Fruit fly (Drosophila melanogaster) whole organism, embryonic: ENCODE results near the gene Best4.
A peak's percentile ranks its signal among the peaks of the same experiment; 100 is the strongest.

ENCODE experiments used
- Atf3 ChIP-seq: fragments of 200-800 bp; sonication (Bioruptor generic); optimal IDR thresholded peaks from 3 replicates; lab custom pipeline; 2016; ENCODE audit warnings: missing biosample characterization, missing genetic modification characterization
- Awh ChIP-seq: fragments of 200-800 bp; sonication (Bioruptor generic); IDR thresholded peaks from 2 replicates; pipeline ENCODE4, ENCODE4 v1.3.6; 2022; ENCODE audit warnings: missing biosample characterization, missing genetic modification characterization
- B-H1 ChIP-seq: fragments of 200-800 bp; sonication (Bioruptor generic); IDR thresholded peaks from 3 replicates; pipeline ENCODE4 v1.3.6; 2022; ENCODE audit warnings: missing biosample characterization, missing genetic modification characterization
- Blimp-1 ChIP-seq: fragments of 200-800 bp; sonication (Bioruptor generic); optimal IDR thresholded peaks from 3 replicates; lab custom pipeline; 2018; ENCODE audit warnings: missing biosample characterization, missing genetic modification characterization, mild to moderate bottlenecking, moderate library complexity, missing genetic modification reagents
- CG10267 ChIP-seq: fragments of 200-800 bp; sonication (Bioruptor generic); optimal IDR thresholded peaks from 2 replicates; lab custom pipeline; 2018; ENCODE audit warnings: missing biosample characterization, mild to moderate bottlenecking, missing genetic modification characterization, moderate library complexity
- CG11398 ChIP-seq: fragments of 200-800 bp; sonication (Bioruptor generic); optimal IDR thresholded peaks from 2 replicates; lab custom pipeline; 2016; ENCODE audit warnings: missing biosample characterization, missing genetic modification characterization
- CG11695 ChIP-seq: fragments of 200-800 bp; sonication (Bioruptor generic); IDR thresholded peaks from 3 replicates; pipeline ENCODE4 v1.3.6; 2022; ENCODE audit warnings: missing biosample characterization, missing genetic modification characterization
- CG11696 ChIP-seq: fragments of 200-800 bp; sonication (Bioruptor generic); IDR thresholded peaks from 2 replicates; pipeline ENCODE4 v1.3.6; 2022; ENCODE audit warnings: missing biosample characterization, missing genetic modification characterization
- CG11723 ChIP-seq: fragments of 200-800 bp; sonication (Bioruptor generic); optimal IDR thresholded peaks from 2 replicates; lab custom pipeline; 2017; ENCODE audit warnings: missing biosample characterization, mild to moderate bottlenecking, missing genetic modification characterization
- CG12155 ChIP-seq: fragments of 200-800 bp; sonication (Bioruptor generic); optimal IDR thresholded peaks from 3 replicates; lab custom pipeline; 2016; ENCODE audit warnings: missing biosample characterization, missing genetic modification characterization
- CG14710 ChIP-seq: fragments of 200-800 bp; sonication (Bioruptor generic); optimal IDR thresholded peaks from 3 replicates; lab custom pipeline; 2019; ENCODE audit warnings: missing biosample characterization, mild to moderate bottlenecking, missing genetic modification characterization, moderate library complexity
- CG15011 ChIP-seq: fragments of 200-800 bp; sonication (Bioruptor generic); optimal IDR thresholded peaks from 3 replicates; lab custom pipeline; 2018; ENCODE audit warnings: missing biosample characterization, mild to moderate bottlenecking, missing genetic modification characterization
- CG16779 ChIP-seq: fragments of 200-800 bp; sonication (Bioruptor generic); IDR thresholded peaks from 2 replicates; pipeline ENCODE4 v1.3.6; 2022; ENCODE audit warnings: missing biosample characterization, missing genetic modification characterization
- CG1792 ChIP-seq: fragments of 200-800 bp; sonication (Bioruptor generic); optimal IDR thresholded peaks from 2 replicates; lab custom pipeline; 2016; ENCODE audit warnings: missing biosample characterization, missing genetic modification characterization
- CG18619 ChIP-seq: fragments of 200-800 bp; sonication (Bioruptor generic); optimal IDR thresholded peaks from 3 replicates; lab custom pipeline; 2017; ENCODE audit warnings: missing biosample characterization, mild to moderate bottlenecking, missing genetic modification characterization
- CG30403 ChIP-seq: fragments of 200-800 bp; sonication (Bioruptor generic); optimal IDR thresholded peaks from 3 replicates; lab custom pipeline; 2016; ENCODE audit warnings: missing biosample characterization, missing genetic modification characterization
- CG30431 ChIP-seq: fragments of 200-800 bp; sonication (Bioruptor generic); optimal IDR thresholded peaks from 2 replicates; lab custom pipeline; 2017; ENCODE audit warnings: missing biosample characterization, missing genetic modification characterization
- CG31365 ChIP-seq: fragments of 200-800 bp; sonication (Bioruptor generic); optimal IDR thresholded peaks from 2 replicates; lab custom pipeline; 2018; ENCODE audit warnings: missing biosample characterization, mild to moderate bottlenecking, missing genetic modification characterization
- CG3838 ChIP-seq: fragments of 200-800 bp; sonication (Bioruptor generic); optimal IDR thresholded peaks from 3 replicates; lab custom pipeline; 2016; ENCODE audit warnings: missing biosample characterization, missing genetic modification characterization
- CG4282 ChIP-seq: fragments of 200-800 bp; sonication (Bioruptor generic); optimal IDR thresholded peaks from 2 replicates; lab custom pipeline; 2016; ENCODE audit warnings: missing biosample characterization, missing genetic modification characterization
- CG6683 ChIP-seq: fragments of 200-800 bp; sonication (Bioruptor generic); optimal IDR thresholded peaks from 2 replicates; lab custom pipeline; 2017; ENCODE audit warnings: missing biosample characterization, mild to moderate bottlenecking, missing genetic modification characterization, missing genetic modification reagents
- CG7372 ChIP-seq: fragments of 200-800 bp; sonication (Bioruptor generic); IDR thresholded peaks from 2 replicates; pipeline ENCODE4 v1.3.6; 2022; ENCODE audit warnings: missing biosample characterization, missing genetic modification characterization
- CG8281 ChIP-seq: fragments of 200-800 bp; sonication (Bioruptor generic); optimal IDR thresholded peaks from 2 replicates; lab custom pipeline; 2018; ENCODE audit warnings: missing biosample characterization, mild to moderate bottlenecking, missing genetic modification characterization, moderate library complexity
- CG8478 ChIP-seq: fragments of >200 bp; optimal IDR thresholded peaks from 2 replicates; lab custom pipeline; 2018
- CG9932 ChIP-seq: fragments of 200-800 bp; sonication (Bioruptor generic); IDR thresholded peaks from 2 replicates; pipeline ENCODE4 v1.3.6; 2022; ENCODE audit warnings: missing biosample characterization, missing genetic modification characterization
- D ChIP-seq, 2 experiments: fragments of 200-800 bp in 1 of 2; fragments of >200 bp in 1 of 2; sonication (Bioruptor generic) in 1 of 2; optimal IDR thresholded peaks; 2 replicates in 1 of 2; 3 replicates in 1 of 2; lab custom pipeline; 2017; ENCODE audit warnings: mild to moderate bottlenecking in 1 of 2, missing biosample characterization in 1 of 2, missing genetic modification characterization in 1 of 2, missing genetic modification reagents in 1 of 2
- Gug ChIP-seq: fragments of 200-800 bp; sonication (Bioruptor generic); IDR thresholded peaks from 4 replicates; pipeline ENCODE4 v1.3.6; 2022; ENCODE audit warnings: missing biosample characterization, missing genetic modification characterization
- HLHmδ ChIP-seq: fragments of 200-800 bp; sonication (Bioruptor generic); optimal IDR thresholded peaks from 2 replicates; lab custom pipeline; 2018; ENCODE audit warnings: missing biosample characterization, mild to moderate bottlenecking, missing genetic modification characterization, moderate library complexity
- Lpt ChIP-seq: fragments of >200 bp; optimal IDR thresholded peaks from 2 replicates; lab custom pipeline; 2018; ENCODE audit warnings: missing biosample characterization, missing genetic modification characterization
- Mes4 ChIP-seq: fragments of 200-800 bp; sonication (Bioruptor generic); optimal IDR thresholded peaks from 2 replicates; lab custom pipeline; 2016; ENCODE audit warnings: missing biosample characterization, missing genetic modification characterization
- Pdp1 ChIP-seq, 2 experiments: fragments of 200-800 bp; sonication (Bioruptor generic); optimal IDR thresholded peaks; 3 replicates each; lab custom pipeline; 2016; ENCODE audit warnings: missing biosample characterization in 2 of 2, missing genetic modification characterization in 2 of 2, mild to moderate bottlenecking in 1 of 2, moderate library complexity in 1 of 2
- Rfx ChIP-seq: fragments of 200-800 bp; sonication (Bioruptor generic); IDR thresholded peaks from 2 replicates; pipeline ENCODE4 v1.3.6; 2022; ENCODE audit warnings: missing biosample characterization, missing genetic modification characterization
- Six4 ChIP-seq: fragments of 200-800 bp; sonication (Bioruptor generic); optimal IDR thresholded peaks from 2 replicates; lab custom pipeline; 2016; ENCODE audit warnings: missing biosample characterization, missing genetic modification characterization
- Taf1 ChIP-seq: fragments of 200-800 bp; sonication (Bioruptor generic); IDR thresholded peaks from 2 replicates; pipeline ENCODE4 v1.3.6; 2022; ENCODE audit warnings: missing biosample characterization, missing genetic modification characterization
- ab ChIP-seq: fragments of 200-800 bp; sonication (Bioruptor generic); optimal IDR thresholded peaks from 2 replicates; lab custom pipeline; 2016; ENCODE audit warnings: missing biosample characterization, missing genetic modification characterization
- amos ChIP-seq: fragments of 200-800 bp; sonication (Bioruptor generic); IDR thresholded peaks from 2 replicates; pipeline ENCODE4 v1.3.6; 2022; ENCODE audit warnings: missing biosample characterization, missing genetic modification characterization; ENCODE audit not compliant: partially characterized antibody
- az2 ChIP-seq: fragments of 200-800 bp; sonication (Bioruptor generic); optimal IDR thresholded peaks from 3 replicates; lab custom pipeline; 2016; ENCODE audit warnings: missing biosample characterization, missing genetic modification characterization
- cato ChIP-seq: fragments of 200-800 bp; sonication (Bioruptor generic); optimal IDR thresholded peaks from 2 replicates; lab custom pipeline; 2016; ENCODE audit warnings: missing biosample characterization, missing genetic modification characterization, borderline replicate concordance
- chn ChIP-seq: fragments of 200-800 bp; sonication (Bioruptor generic); optimal IDR thresholded peaks from 2 replicates; lab custom pipeline; 2016; ENCODE audit warnings: missing biosample characterization, missing genetic modification characterization
- dmrt99B ChIP-seq: fragments of 200-800 bp; sonication (Bioruptor generic); optimal IDR thresholded peaks from 2 replicates; lab custom pipeline; 2018; ENCODE audit warnings: missing biosample characterization, mild to moderate bottlenecking, missing genetic modification characterization, moderate library complexity
- ems ChIP-seq: fragments of 200-800 bp; sonication (Bioruptor generic); optimal IDR thresholded peaks from 3 replicates; lab custom pipeline; 2016; ENCODE audit warnings: missing biosample characterization, missing genetic modification characterization
- gfzf ChIP-seq: fragments of 200-800 bp; sonication (Bioruptor generic); optimal IDR thresholded peaks from 2 replicates; lab custom pipeline; 2016; ENCODE audit warnings: missing biosample characterization, mild to moderate bottlenecking, missing genetic modification characterization, moderate library complexity
- hb ChIP-seq: fragments of 200-800 bp; sonication (Bioruptor generic); IDR thresholded peaks from 3 replicates; pipeline ENCODE4 v1.3.6; 2022; ENCODE audit warnings: missing biosample characterization, missing genetic modification characterization; ENCODE audit not compliant: partially characterized antibody
- otp ChIP-seq: fragments of 200-800 bp; sonication (Bioruptor generic); IDR thresholded peaks from 3 replicates; pipeline ENCODE4, ENCODE4 v1.3.6; 2022; ENCODE audit warnings: missing biosample characterization, missing genetic modification characterization
- phol ChIP-seq: fragments of 200-800 bp; sonication (Bioruptor generic); optimal IDR thresholded peaks from 3 replicates; lab custom pipeline; 2018; ENCODE audit warnings: missing biosample characterization, mild to moderate bottlenecking, missing genetic modification characterization, moderate library complexity
- prd ChIP-seq, 3 experiments: fragments of >200 bp in 2 of 3; fragments of 200-800 bp in 1 of 3; sonication (Bioruptor generic) in 1 of 3; optimal IDR thresholded peaks in 2 of 3; IDR thresholded peaks in 1 of 3; 2 replicates in 2 of 3; 3 replicates in 1 of 3; pipeline versions ENCODE4 v1.3.6 to Lab custom; 2017 to 2022; ENCODE audit warnings: missing biosample characterization in 1 of 3, missing genetic modification characterization in 1 of 3
- sens ChIP-seq: fragments of 200-800 bp; sonication (Bioruptor generic); peaks from one replicate; lab custom pipeline; 2016; ENCODE audit warnings: missing biosample characterization, missing genetic modification characterization
- ttk ChIP-seq: fragments of 200-800 bp; sonication (Bioruptor generic); IDR thresholded peaks from 2 replicates; pipeline ENCODE4 v2.1.2; 2022; ENCODE audit warnings: missing biosample characterization, missing genetic modification characterization
- unpg ChIP-seq: fragments of 200-800 bp; sonication (Bioruptor generic); optimal IDR thresholded peaks from 3 replicates; lab custom pipeline; 2018; ENCODE audit warnings: missing biosample characterization, mild to moderate bottlenecking, missing genetic modification characterization, moderate library complexity
- zf30C ChIP-seq: fragments of 200-800 bp; sonication (Bioruptor generic); optimal IDR thresholded peaks from 3 replicates; lab custom pipeline; 2018; ENCODE audit warnings: missing biosample characterization, mild to moderate bottlenecking, missing genetic modification characterization

The Best4 gene

DNA sequence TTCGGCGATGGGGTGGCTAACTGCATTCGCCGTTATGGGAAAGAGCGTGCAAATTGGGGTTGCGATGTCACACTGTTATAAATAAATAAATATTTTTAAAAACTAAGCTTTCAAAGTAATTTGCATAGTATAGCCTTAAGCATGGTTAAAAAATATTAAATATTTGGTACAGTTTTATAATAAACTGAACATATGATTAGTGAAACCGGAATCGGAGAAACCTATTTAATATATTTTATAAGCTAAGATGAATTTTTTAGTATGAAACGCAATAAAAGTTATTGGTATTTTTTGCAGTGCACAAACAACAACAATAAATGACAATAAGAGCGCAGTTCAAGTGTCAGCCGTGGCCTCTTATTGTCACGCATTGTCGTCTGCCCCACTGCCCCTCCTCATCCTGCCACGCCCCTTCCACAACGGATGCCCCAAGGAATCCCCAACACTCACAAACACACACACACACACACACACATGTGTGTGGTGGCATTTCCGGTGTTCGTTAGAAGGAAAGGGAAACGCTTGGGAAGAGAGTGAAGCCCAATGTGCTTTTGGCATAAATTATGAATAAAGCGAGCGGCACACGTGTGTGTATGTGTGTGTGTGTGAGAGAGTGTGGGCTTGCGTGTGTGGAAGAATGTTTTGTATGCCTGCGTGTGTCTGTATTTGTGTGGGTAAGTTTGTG lies 23.1 kb upstream of the Best4 start (continued):
- TF ChIP-seq amos (GFP tag; lab: Robert Waterston, UW) = no peak
- TF ChIP-seq otp = no peak
- no peak for TF ChIP-seq CG4282 (GFP tag; lab: Kevin White, UChicago)
- no peak for TF ChIP-seq Taf1 (GFP tag; lab: Robert Waterston, UW)
- no peak for TF ChIP-seq CG8281 (tag; lab: Kevin White, UChicago)
- TF ChIP-seq CG12155 (GFP tag; lab: Kevin White, UChicago) = no peak
- 0 out of 3 replicates have a peak, but pooled peaks have one; percentile 24 for TF ChIP-seq CG11695
- TF ChIP-seq gfzf = no peak
- TF ChIP-seq HLHmδ (GFP tag; lab: Kevin White, UChicago) = no peak
- peak; percentile 44 for TF ChIP-seq dmrt99B (tag; lab: Kevin White, UChicago)
- TF ChIP-seq ems (GFP tag; lab: Kevin White, UChicago) = no peak
- no peak for TF ChIP-seq hb (GFP tag; lab: Robert Waterston, UW)
- TF ChIP-seq prd (optimal IDR thresholded peaks at IDR 0.05; lab: Kevin White, UChicago) = no peak
- TF ChIP-seq prd (GFP tag; IDR thresholded peaks at IDR 0.05; lab: Robert Waterston, UW) = peak; percentile 12; the same call in 1 of the 3 replicates
- no peak for TF ChIP-seq Rfx (GFP tag; lab: Robert Waterston, UW)
- no peak for TF ChIP-seq Lpt (GFP tag; lab: Kevin White, UChicago)
- TF ChIP-seq CG11696 (GFP tag; lab: Robert Waterston, UW) = no peak
- no peak for TF ChIP-seq sens (GFP tag; lab: Kevin White, UChicago)
- no peak for TF ChIP-seq cato (GFP tag; lab: Kevin White, UChicago)
- TF ChIP-seq CG30431 (GFP tag; lab: Kevin White, UChicago) = no peak
- no peak for TF ChIP-seq D (optimal IDR thresholded peaks at IDR 0.05; lab: Kevin White, UChicago)
- TF ChIP-seq D (GFP tag; optimal IDR thresholded peaks at IDR 0.05; lab: Kevin White, UChicago) = peak; percentile 27
- TF ChIP-seq CG30403 (GFP tag; lab: Kevin White, UChicago) = peak; percentile 13
- TF ChIP-seq CG8478 (lab: Kevin White, UChicago) = no peak
- peak; percentile 13 for TF ChIP-seq CG6683
- TF ChIP-seq CG10267 (tag; lab: Kevin White, UChicago) = peak; percentile 37
- TF ChIP-seq CG9932 = no peak
- TF ChIP-seq Awh (GFP tag; lab: Robert Waterston, UW) = no peak
- no peak for TF ChIP-seq Gug (GFP tag; lab: Robert Waterston, UW)
- TF ChIP-seq Blimp-1 (GFP tag; lab: Kevin White, UChicago) = peak; percentile 71
- no peak for TF ChIP-seq ttk (GFP tag; lab: Robert Waterston, UW)
- TF ChIP-seq CG14710 (tag; lab: Kevin White, UChicago) = peak; percentile 50
- peak; percentile 25 for TF ChIP-seq az2 (GFP tag; lab: Kevin White, UChicago)
- no peak for TF ChIP-seq CG11723 (GFP tag; lab: Kevin White, UChicago)
- no peak for TF ChIP-seq CG31365 (tag; lab: Kevin White, UChicago)
- TF ChIP-seq CG11398 (GFP tag; lab: Kevin White, UChicago) = no peak
- no peak for TF ChIP-seq Mes4
- no peak for TF ChIP-seq CG16779
- peak; percentile 29 for TF ChIP-seq CG15011 (GFP tag; lab: Kevin White, UChicago)
- TF ChIP-seq zf30C (GFP tag; lab: Kevin White, UChicago) = peak; percentile 44
- TF ChIP-seq unpg (GFP tag; lab: Kevin White, UChicago) = peak; percentile 39
- no peak for TF ChIP-seq Atf3
- no peak for TF ChIP-seq CG1792 (GFP tag; lab: Kevin White, UChicago)
- no peak for TF ChIP-seq ab (GFP tag; lab: Kevin White, UChicago)
- TF ChIP-seq Pdp1 (GFP tag; optimal IDR thresholded peaks at IDR 0.05; lab: Kevin White, UChicago) = no peak
- no peak for TF ChIP-seq Six4 (GFP tag; lab: Kevin White, UChicago)
- no peak for TF ChIP-seq CG7372 (GFP tag; lab: Robert Waterston, UW)
- TF ChIP-seq CG18619 = peak; percentile 15
- peak; percentile 39 for TF ChIP-seq phol (tag; lab: Kevin White, UChicago)
- TF ChIP-seq B-H1 (GFP tag; lab: Robert Waterston, UW) = no peak; the same call in 2 of the 3 replicates
- TF ChIP-seq CG3838 (GFP tag; lab: Kevin White, UChicago) = no peak
- no peak for TF ChIP-seq chn (GFP tag; lab: Kevin White, UChicago)
